Fruit fly (Drosophila melanogaster) Kc167 (cell line): ENCODE data around the gene CG15262.

ENCODE experiments used
- h ChIP-seq: fragments of >200 bp; optimal IDR thresholded peaks from 3 replicates; lab custom pipeline; 2018; ENCODE audit warnings: missing external identifiers
- psq ChIP-seq: fragments of >200 bp; optimal IDR thresholded peaks from 2 replicates; lab custom pipeline; 2017; ENCODE audit warnings: missing external identifiers

DNA sequence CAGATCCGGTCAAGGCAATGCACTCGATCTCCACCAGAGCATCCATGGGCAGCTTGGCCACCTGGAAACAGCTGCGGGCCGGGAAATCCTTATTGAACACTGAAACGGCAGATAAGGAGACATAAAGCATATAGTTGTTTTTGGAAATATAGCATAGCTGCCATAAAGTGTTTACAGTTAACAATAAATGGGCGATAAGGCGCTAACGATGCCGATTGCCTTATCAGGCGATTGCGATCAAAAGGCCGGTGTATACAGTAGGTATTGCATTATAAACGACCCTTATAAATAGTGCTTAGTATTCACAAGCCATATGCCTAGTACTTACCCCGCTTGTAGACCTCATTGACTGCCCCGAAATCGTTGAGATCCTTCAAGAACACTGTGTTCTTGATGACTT, 23.3 kb upstream of the CG15262 start:
- TF ChIP-seq h (lab: Kevin White, UChicago): no peak
- no peak for TF ChIP-seq psq
